Worm (Caenorhabditis elegans): ENCODE measurements around the gene mig-17.

DNA sequence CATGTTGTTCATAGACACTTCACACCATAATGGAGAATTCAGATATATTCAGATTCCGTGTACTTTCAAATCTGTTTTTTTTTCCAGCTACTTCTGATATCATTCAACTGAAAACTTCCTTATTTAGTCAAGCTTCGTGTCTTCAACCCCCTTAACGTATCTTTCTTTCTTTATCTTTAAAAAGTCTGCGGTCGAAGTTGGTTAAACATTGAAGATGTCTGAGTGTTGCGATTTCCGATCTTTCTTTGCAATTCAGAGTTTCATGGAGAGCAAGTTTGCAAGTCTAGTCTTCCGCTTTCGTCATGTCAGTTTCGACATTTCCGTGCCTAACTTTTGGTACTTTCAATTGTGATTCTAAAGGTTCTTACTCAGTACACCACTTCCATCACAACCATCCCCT lies 11.2 kb upstream of the mig-17 start:
- no peak for TF ChIP-seq gei-8 (GFP tag; optimal IDR thresholded peaks at IDR 0.05)
- TF ChIP-seq nhr-10 (tag; optimal IDR thresholded peaks at IDR 0.05): no peak
- TF ChIP-seq ceh-32 (tag; optimal IDR thresholded peaks at IDR 0.05; ENCODE audit: poor library complexity): no peak
- no peak for TF ChIP-seq dmd-8 (GFP tag; IDR thresholded peaks at IDR 0.05)
- no peak for TF ChIP-seq zag-1 (tag; optimal IDR thresholded peaks at IDR 0.05)
- TF ChIP-seq Y48G9A.11 (GFP tag; IDR thresholded peaks at IDR 0.05): no peak
- peak in 1 of 2 experiments; percentile 91 for TF ChIP-seq unc-62 (GFP tag; optimal IDR thresholded peaks at IDR 0.05 in 1 of 2)
- no peak for TF ChIP-seq unc-62 (tag; optimal IDR thresholded peaks at IDR 0.05)
- no peak for TF ChIP-seq lsy-2 (tag; optimal IDR thresholded peaks at IDR 0.05)
